Worm (Caenorhabditis elegans): Measurements from ENCODE around the gene appg-1.

The appg-1 gene

DNA sequence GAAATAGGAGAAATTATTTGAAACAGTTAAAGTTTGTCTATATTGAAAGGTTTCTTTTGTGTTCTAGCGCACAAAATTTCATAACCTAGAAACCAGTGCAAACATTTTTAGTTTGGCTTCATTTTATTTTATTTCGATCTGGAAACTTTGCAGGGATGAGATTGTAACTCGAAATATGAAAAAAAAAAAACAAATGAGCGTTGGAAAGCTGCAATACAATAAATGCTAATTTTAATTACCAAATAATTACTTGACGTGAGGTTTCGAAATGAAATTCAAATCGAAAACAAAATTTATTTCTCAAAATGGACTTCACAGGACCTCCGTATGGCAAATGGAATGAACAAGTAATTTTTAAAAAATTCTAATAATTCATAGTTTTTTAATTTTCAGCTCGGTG, 8.8 kb upstream of the appg-1 start, which contains the start of gene M02G9.4:
Gene M02G9.4, plus strand, starts transcription at position 301 of the 400 bp plus-strand sequence.
- TF ChIP-seq unc-62 (GFP tag; optimal IDR thresholded peaks at IDR 0.05) = no peak

DNA sequence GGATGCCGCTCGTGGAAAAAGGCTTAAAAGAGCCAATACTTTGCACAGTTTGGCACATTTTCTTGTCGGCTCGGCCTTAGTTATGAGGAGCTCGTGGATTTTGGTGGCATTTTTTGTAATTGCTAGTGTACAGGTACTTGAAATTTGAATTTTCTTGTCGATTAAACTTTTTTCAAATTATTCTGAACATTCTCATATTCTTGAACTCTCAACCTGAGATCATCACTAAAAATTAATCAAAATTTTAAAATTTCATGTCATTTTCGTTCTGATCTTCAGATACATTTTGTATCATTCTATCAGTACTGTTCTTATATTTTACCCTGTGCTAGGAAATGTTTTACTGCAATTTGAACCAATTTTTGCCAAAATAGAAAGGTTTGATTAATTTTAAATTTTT, 4.4 kb upstream of the appg-1 start, which contains the start of gene idpp-4:
Gene idpp-4, plus strand, starts transcription at position 51 of the 400 bp plus-strand sequence.
- TF ChIP-seq unc-62 (GFP tag; optimal IDR thresholded peaks at IDR 0.05) = no peak

DNA sequence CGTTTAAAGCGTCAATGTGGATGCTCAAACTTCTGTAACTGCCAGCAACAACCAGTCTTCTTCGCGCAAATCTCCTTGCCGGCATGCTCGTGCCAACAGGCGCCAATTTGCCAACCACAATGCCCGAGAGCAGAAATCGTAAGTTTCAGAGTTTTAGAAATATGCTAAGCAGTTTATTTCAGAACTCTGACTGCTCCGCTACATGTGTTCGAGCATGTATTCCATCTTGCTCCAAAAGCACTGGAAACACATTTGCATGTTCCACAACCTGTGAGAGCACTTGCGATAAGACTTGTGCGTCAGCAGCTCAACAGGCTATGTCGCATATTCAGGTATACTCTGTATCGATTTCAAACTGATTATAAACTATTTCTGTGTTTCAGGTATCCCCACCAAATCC, 3.9 kb downstream of the appg-1 start:
- TF ChIP-seq unc-62 (GFP tag; optimal IDR thresholded peaks at IDR 0.05) = no peak

DNA sequence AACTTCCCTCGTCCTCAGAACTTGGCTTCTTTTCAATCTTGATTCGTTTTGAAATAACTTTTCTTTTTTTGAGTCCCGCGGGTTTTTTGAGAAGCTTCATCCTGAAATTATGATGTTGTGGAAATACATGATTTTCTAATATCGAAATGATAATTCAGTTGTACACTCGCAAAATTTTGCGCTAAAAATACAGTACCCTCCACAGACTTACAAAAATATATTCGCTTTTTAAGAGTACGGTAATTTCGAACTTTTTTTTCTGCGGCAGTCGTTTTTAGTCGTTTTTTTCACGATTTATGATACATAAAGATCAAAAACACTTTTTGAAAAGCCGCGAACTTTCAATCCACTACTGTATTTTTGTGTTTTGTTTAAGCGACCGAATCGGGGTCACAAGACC, 19.2 kb downstream of the appg-1 start, which contains the start of gene pro-2:
Gene pro-2, minus strand, starts transcription at position 101 of the 400 bp plus-strand sequence.
- TF ChIP-seq unc-62 (GFP tag; optimal IDR thresholded peaks at IDR 0.05) = no peak

- TF ChIP-seq unc-62 (GFP tag; optimal IDR thresholded peaks at IDR 0.05) = no peak
Observed at ce11 chrII:10346075-10346474, 20.2 kb downstream of the appg-1 start, which contains the start of gene C07E3.10. TSS of gene C07E3.10 (plus strand) at chrII:10346375.

- no peak for TF ChIP-seq unc-62 (GFP tag; optimal IDR thresholded peaks at IDR 0.05)
Observed at ce11 chrII:10349915-10350314, 24.1 kb downstream of the appg-1 start, which contains the start of gene stip-1. TSS of gene stip-1 (minus strand) at chrII:10350012.

DNA sequence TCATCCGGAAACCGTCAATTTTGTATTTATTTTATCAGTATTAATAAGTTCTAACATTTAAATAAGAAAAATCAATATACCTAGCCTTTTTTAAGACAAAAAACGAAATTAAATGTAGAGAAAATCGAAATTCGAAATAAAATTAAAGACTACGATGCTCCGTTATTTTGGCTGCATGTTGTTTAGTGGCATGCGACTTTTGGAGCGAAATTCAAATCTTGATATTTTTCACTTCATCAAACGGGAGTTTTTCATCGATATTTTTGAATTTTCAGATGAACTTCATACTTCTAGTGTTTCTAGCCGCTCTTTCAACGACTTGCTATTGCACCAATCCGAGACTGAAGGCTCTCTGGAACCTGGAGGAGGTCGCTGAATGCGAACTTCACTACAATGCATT, 24.6 kb downstream of the appg-1 start, which contains the start of gene C07E3.9:
Gene C07E3.9, plus strand, starts transcription at position 270 of the 400 bp plus-strand sequence.
- TF ChIP-seq unc-62 (GFP tag; optimal IDR thresholded peaks at IDR 0.05) = no peak

DNA sequence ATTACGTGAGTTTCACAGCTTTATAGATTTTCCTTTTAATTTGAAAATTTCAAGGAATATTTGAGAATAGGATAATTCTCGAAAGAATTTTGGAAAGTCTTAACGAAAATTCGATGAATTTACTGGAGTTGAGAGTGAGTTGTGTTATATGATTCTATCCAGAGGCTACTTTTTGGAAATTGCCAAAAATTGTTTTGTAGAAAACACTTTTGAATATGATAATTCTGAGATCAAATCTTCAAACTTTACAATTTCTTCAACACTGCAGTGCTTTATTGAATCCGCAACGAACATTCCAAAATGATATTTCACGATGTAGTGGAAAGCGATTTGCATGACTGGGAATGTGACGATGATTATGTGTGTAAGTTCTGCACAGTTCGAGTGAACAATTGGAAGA, 26.1 kb downstream of the appg-1 start, which contains the start of gene C07E3.8:
Gene C07E3.8, plus strand, starts transcription at position 301 of the 400 bp plus-strand sequence.
- TF ChIP-seq unc-62 (GFP tag; optimal IDR thresholded peaks at IDR 0.05) = no peak

- TF ChIP-seq unc-62 (GFP tag; optimal IDR thresholded peaks at IDR 0.05) = no peak
Observed at ce11 chrII:10357468-10358007, 31.7 kb downstream of the appg-1 start, which contains the start of gene C07E3.3. TSS of gene C07E3.3 (minus strand) at chrII:10357518.

ce11 chrII:10360487-10360886, 34.6 kb downstream of the appg-1 start, which contains the start of gene C07E3.4:
TSS of gene C07E3.4 (plus strand) at chrII:10360787.
- no peak for TF ChIP-seq unc-62 (GFP tag; optimal IDR thresholded peaks at IDR 0.05)

DNA sequence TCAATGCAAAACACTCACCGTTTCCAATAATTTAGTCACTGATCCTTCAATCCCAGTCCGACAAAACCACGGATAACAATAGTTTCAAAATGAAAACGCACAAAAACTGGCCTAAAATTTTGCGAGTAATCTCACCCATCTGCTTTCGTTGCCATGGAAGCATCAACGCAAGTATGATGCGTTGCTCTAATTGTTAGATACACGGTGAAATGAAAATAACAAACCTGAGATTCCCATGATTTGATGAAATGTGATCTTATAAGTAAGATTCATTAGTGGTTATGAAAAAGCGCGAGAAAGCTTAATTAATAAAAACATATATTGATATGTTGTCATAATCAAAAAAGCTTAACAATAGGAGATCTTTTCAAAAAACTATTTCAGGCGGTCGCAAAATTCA, 41.4 kb downstream of the appg-1 start, which contains the start of gene ceh-57:
Gene ceh-57, minus strand, starts transcription at position 95 of the 400 bp plus-strand sequence.
- no peak for TF ChIP-seq unc-62 (GFP tag; optimal IDR thresholded peaks at IDR 0.05)

DNA sequence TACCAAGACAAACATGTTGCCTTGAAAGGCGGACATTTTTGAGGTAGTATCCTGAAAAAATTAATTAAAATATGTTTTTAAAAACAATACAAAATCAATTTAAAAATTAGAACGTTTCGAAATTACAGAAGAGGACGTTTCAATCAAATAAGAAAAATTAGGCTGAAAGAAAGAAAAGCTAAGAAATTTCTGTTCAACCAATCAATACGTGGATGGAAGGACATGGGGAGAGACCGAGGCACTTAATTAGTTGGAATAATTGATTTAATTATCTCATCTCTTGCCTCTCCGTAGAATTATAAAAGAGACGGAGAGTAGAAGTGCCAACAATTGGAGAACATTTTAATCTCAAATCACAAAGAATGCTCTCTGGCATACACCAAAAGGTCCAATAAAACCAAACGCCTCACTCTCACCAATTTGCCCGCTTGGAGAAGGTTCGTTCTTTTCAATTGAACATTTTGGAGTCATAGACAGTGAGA, 43.7 kb downstream of the appg-1 start, which contains the start of gene ceh-58:
Gene ceh-58, minus strand, starts transcription at position 51 of the 482 bp plus-strand sequence.
- TF ChIP-seq unc-62 (GFP tag; optimal IDR thresholded peaks at IDR 0.05) = no peak

- no peak for TF ChIP-seq unc-62 (GFP tag; optimal IDR thresholded peaks at IDR 0.05)
Observed at ce11 chrII:10370826-10371225, 45.0 kb downstream of the appg-1 start.

DNA sequence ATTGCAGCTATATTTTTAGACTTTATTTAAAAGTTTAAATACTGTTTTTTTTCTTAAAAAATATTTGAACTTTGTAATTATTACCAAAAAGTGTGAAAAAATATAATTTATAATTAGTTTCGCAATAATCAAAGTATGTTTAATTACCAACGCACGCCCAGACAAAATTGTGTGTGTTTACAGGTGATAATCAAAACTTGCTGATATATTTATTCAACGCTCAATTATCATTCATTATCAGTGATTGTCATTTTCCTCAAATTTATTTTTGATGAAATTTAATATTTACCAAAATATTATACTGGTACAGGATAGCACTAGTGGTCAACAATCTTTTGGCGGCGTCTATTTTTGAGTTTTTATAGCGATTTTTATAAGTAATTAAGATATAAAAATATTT, 47.2 kb downstream of the appg-1 start:
- no peak for TF ChIP-seq unc-62 (GFP tag; optimal IDR thresholded peaks at IDR 0.05)

- TF ChIP-seq unc-62 (GFP tag; optimal IDR thresholded peaks at IDR 0.05) = no peak
Observed at ce11 chrII:10373536-10374169, 47.8 kb downstream of the appg-1 start.

ce11 chrII:10374776-10375175, 48.9 kb downstream of the appg-1 start:
- TF ChIP-seq unc-62 (GFP tag; optimal IDR thresholded peaks at IDR 0.05) = no peak

- no peak for TF ChIP-seq unc-62 (GFP tag; optimal IDR thresholded peaks at IDR 0.05)
Observed at ce11 chrII:10377901-10378300, 52.1 kb downstream of the appg-1 start.

Data from whole organism, dauer.